Fruit fly (Drosophila melanogaster) whole organism, embryonic: Measurements from ENCODE around the gene nesd.

ENCODE experiments used
- ATbp ChIP-seq: fragments of 200-800 bp; sonication (Bioruptor generic); optimal IDR thresholded peaks from 2 replicates; lab custom pipeline; 2017; ENCODE audit warnings: missing biosample characterization, mild to moderate bottlenecking, missing genetic modification characterization, missing genetic modification reagents
- Ada2b ChIP-seq: fragments of 200-800 bp; sonication (Bioruptor generic); IDR thresholded peaks from 2 replicates; pipeline ENCODE4 v1.3.6; 2022; ENCODE audit warnings: missing biosample characterization, missing genetic modification characterization
- CG11247 ChIP-seq: fragments of 200-800 bp; sonication (Bioruptor generic); IDR thresholded peaks from 2 replicates; pipeline ENCODE4 v1.3.6; 2022; ENCODE audit warnings: missing biosample characterization, missing genetic modification characterization
- CG11695 ChIP-seq: fragments of 200-800 bp; sonication (Bioruptor generic); IDR thresholded peaks from 3 replicates; pipeline ENCODE4 v1.3.6; 2022; ENCODE audit warnings: missing biosample characterization, missing genetic modification characterization
- CG13123 ChIP-seq: fragments of 200-800 bp; sonication (Bioruptor generic); optimal IDR thresholded peaks from 2 replicates; lab custom pipeline; 2016; ENCODE audit warnings: missing biosample characterization, missing genetic modification characterization
- CG14050 ChIP-seq: fragments of 200-800 bp; sonication (Bioruptor generic); IDR thresholded peaks from 3 replicates; pipeline ENCODE4 v1.3.6; 2022; ENCODE audit warnings: missing biosample characterization, missing genetic modification characterization
- CG14860 ChIP-seq: fragments of 200-800 bp; sonication (Bioruptor generic); IDR thresholded peaks from 3 replicates; pipeline ENCODE4 v1.3.6; 2022; ENCODE audit warnings: missing biosample characterization, missing genetic modification characterization; ENCODE audit not compliant: partially characterized antibody
- CG15269 ChIP-seq: fragments of 200-800 bp; sonication (Bioruptor generic); optimal IDR thresholded peaks from 2 replicates; lab custom pipeline; 2018; ENCODE audit warnings: missing biosample characterization, mild to moderate bottlenecking, missing genetic modification characterization, moderate library complexity
- CG17186 ChIP-seq: fragments of 200-800 bp; sonication (Bioruptor generic); optimal IDR thresholded peaks from 3 replicates; lab custom pipeline; 2017; ENCODE audit warnings: missing biosample characterization, missing genetic modification reagents, missing genetic modification characterization
- CG17328 ChIP-seq: fragments of 200-800 bp; sonication (Bioruptor generic); IDR thresholded peaks from 2 replicates; pipeline ENCODE4 v1.3.6; 2022; ENCODE audit warnings: missing biosample characterization, missing genetic modification characterization
- CG6813 ChIP-seq: fragments of 200-800 bp; sonication (Bioruptor generic); optimal IDR thresholded peaks from 2 replicates; lab custom pipeline; 2017; ENCODE audit warnings: missing biosample characterization, missing genetic modification characterization, mild to moderate bottlenecking, moderate library complexity, missing genetic modification reagents
- CG7839 ChIP-seq: fragments of 200-800 bp; sonication (Bioruptor generic); optimal IDR thresholded peaks from 3 replicates; lab custom pipeline; 2018; ENCODE audit warnings: missing biosample characterization, mild to moderate bottlenecking, missing genetic modification characterization, moderate library complexity
- CG8290 ChIP-seq, 3 experiments: fragments of 200-800 bp; sonication (Bioruptor generic); optimal IDR thresholded peaks; 2 replicates each; lab custom pipeline; 2016 to 2019; ENCODE audit warnings: missing biosample characterization in 3 of 3, missing genetic modification characterization in 3 of 3, mild to moderate bottlenecking in 2 of 3, moderate library complexity in 1 of 3
- CrebB ChIP-seq: fragments of 200-800 bp; sonication (Bioruptor generic); optimal IDR thresholded peaks from 3 replicates; lab custom pipeline; 2018; ENCODE audit warnings: missing biosample characterization, mild to moderate bottlenecking, missing genetic modification characterization
- D19B ChIP-seq: fragments of 200-800 bp; sonication (Bioruptor generic); optimal IDR thresholded peaks from 2 replicates; lab custom pipeline; 2017; ENCODE audit warnings: missing biosample characterization, mild to moderate bottlenecking, missing genetic modification characterization
- H15 ChIP-seq: fragments of 200-800 bp; sonication (Bioruptor generic); IDR thresholded peaks from 3 replicates; pipeline ENCODE4 v1.3.6; 2022; ENCODE audit warnings: missing biosample characterization, missing genetic modification characterization
- Hey ChIP-seq: fragments of 200-800 bp; sonication (Bioruptor generic); optimal IDR thresholded peaks from 3 replicates; lab custom pipeline; 2018; ENCODE audit warnings: missing biosample characterization, mild to moderate bottlenecking, missing genetic modification characterization
- Hmx ChIP-seq: fragments of 200-800 bp; sonication (Bioruptor generic); optimal IDR thresholded peaks from 2 replicates; lab custom pipeline; 2016; ENCODE audit warnings: missing biosample characterization, missing genetic modification characterization
- Hsf ChIP-seq: fragments of 200-800 bp; sonication (Bioruptor generic); optimal IDR thresholded peaks from 3 replicates; lab custom pipeline; 2016; ENCODE audit warnings: missing biosample characterization, missing genetic modification characterization
- Max ChIP-seq: fragments of 200-800 bp; sonication (Bioruptor generic); optimal IDR thresholded peaks from 2 replicates; lab custom pipeline; 2016; ENCODE audit warnings: missing biosample characterization, mild to moderate bottlenecking, missing genetic modification characterization
- NFAT ChIP-seq: fragments of 200-800 bp; sonication (Bioruptor generic); IDR thresholded peaks from 2 replicates; pipeline ENCODE4 v1.3.6; 2022; ENCODE audit warnings: missing biosample characterization, missing genetic modification characterization
- NfI ChIP-seq: fragments of 200-800 bp; sonication (Bioruptor generic); optimal IDR thresholded peaks from 3 replicates; lab custom pipeline; 2018; ENCODE audit warnings: missing biosample characterization, mild to moderate bottlenecking, missing genetic modification characterization, moderate library complexity
- Oaz ChIP-seq: fragments of 200-800 bp; sonication (Bioruptor generic); IDR thresholded peaks from 2 replicates; pipeline ENCODE4 v1.3.6; 2022; ENCODE audit warnings: missing biosample characterization, missing genetic modification characterization
- Optix ChIP-seq: fragments of 200-800 bp; sonication (Bioruptor generic); IDR thresholded peaks from 3 replicates; pipeline ENCODE4 v1.3.6; 2022; ENCODE audit warnings: missing biosample characterization, missing genetic modification characterization
- Poxn ChIP-seq: fragments of 200-800 bp; sonication (Bioruptor generic); IDR thresholded peaks from 2 replicates; pipeline ENCODE4 v1.3.6; 2022; ENCODE audit warnings: missing biosample characterization, missing genetic modification characterization
- Ptx1 ChIP-seq: fragments of 200-800 bp; sonication (Bioruptor generic); IDR thresholded peaks from 2 replicates; pipeline ENCODE4 v1.3.6; 2022; ENCODE audit warnings: missing biosample characterization, missing genetic modification characterization
- Stat92E ChIP-seq, 3 experiments: fragments of >200 bp in 2 of 3; fragments of 200-800 bp in 1 of 3; sonication (Bioruptor generic) in 1 of 3; optimal IDR thresholded peaks; 2 replicates each; lab custom pipeline; 2017 to 2019; ENCODE audit warnings: missing biosample characterization in 3 of 3, missing genetic modification characterization in 3 of 3, mild to moderate bottlenecking in 1 of 3, moderate library complexity in 1 of 3
- ato ChIP-seq: fragments of 200-800 bp; sonication (Bioruptor generic); IDR thresholded peaks from 2 replicates; pipeline ENCODE4 v1.3.6; 2022; ENCODE audit warnings: missing biosample characterization, missing genetic modification characterization; ENCODE audit not compliant: partially characterized antibody
- cad ChIP-seq: fragments of >200 bp; optimal IDR thresholded peaks from 2 replicates; lab custom pipeline; 2017; ENCODE audit warnings: missing biosample characterization, missing genetic modification characterization
- caup ChIP-seq: fragments of 200-800 bp; sonication (Bioruptor generic); optimal IDR thresholded peaks from 3 replicates; lab custom pipeline; 2017; ENCODE audit warnings: missing biosample characterization, mild to moderate bottlenecking, missing genetic modification characterization, moderate library complexity; ENCODE audit not compliant: severe bottlenecking
- chn ChIP-seq: fragments of 200-800 bp; sonication (Bioruptor generic); optimal IDR thresholded peaks from 2 replicates; lab custom pipeline; 2016; ENCODE audit warnings: missing biosample characterization, missing genetic modification characterization
- cwo ChIP-seq: fragments of 200-800 bp; sonication (Bioruptor generic); optimal IDR thresholded peaks from 3 replicates; lab custom pipeline; 2017; ENCODE audit warnings: missing biosample characterization, missing genetic modification characterization, mild to moderate bottlenecking, moderate library complexity, missing genetic modification reagents
- dmrt11E ChIP-seq: fragments of 200-800 bp; sonication (Bioruptor generic); optimal IDR thresholded peaks from 3 replicates; lab custom pipeline; 2018; ENCODE audit warnings: missing biosample characterization, mild to moderate bottlenecking, missing genetic modification characterization, moderate library complexity
- exex ChIP-seq: fragments of 200-800 bp; sonication (Bioruptor generic); optimal IDR thresholded peaks from 4 replicates; lab custom pipeline; 2018; ENCODE audit warnings: missing biosample characterization, mild to moderate bottlenecking, missing genetic modification characterization, moderate library complexity
- eyg ChIP-seq: fragments of 200-800 bp; sonication (Bioruptor generic); optimal IDR thresholded peaks from 3 replicates; lab custom pipeline; 2016; ENCODE audit warnings: missing biosample characterization, missing genetic modification characterization
- fd64A ChIP-seq: fragments of 200-800 bp; sonication (Bioruptor generic); optimal IDR thresholded peaks from 3 replicates; lab custom pipeline; 2018; ENCODE audit warnings: missing biosample characterization, mild to moderate bottlenecking, missing genetic modification characterization
- fru ChIP-seq: fragments of >200 bp; optimal IDR thresholded peaks from 2 replicates; lab custom pipeline; 2017
- ftz-f1 ChIP-seq: fragments of 200-800 bp; sonication (Bioruptor generic); optimal IDR thresholded peaks from 2 replicates; lab custom pipeline; 2016; ENCODE audit warnings: missing biosample characterization, missing genetic modification characterization
- gro ChIP-seq: fragments of 200-800 bp; sonication (Bioruptor generic); optimal IDR thresholded peaks from 2 replicates; lab custom pipeline; 2016; ENCODE audit warnings: missing biosample characterization, missing genetic modification characterization
- gt ChIP-seq: fragments of 200-800 bp; sonication (Bioruptor generic); IDR thresholded peaks from 2 replicates; pipeline ENCODE4 v1.3.6; 2022; ENCODE audit warnings: missing biosample characterization, missing genetic modification characterization
- ind ChIP-seq: fragments of 200-800 bp; sonication (Bioruptor generic); optimal IDR thresholded peaks from 3 replicates; lab custom pipeline; 2016; ENCODE audit warnings: missing biosample characterization, missing genetic modification characterization
- lmd ChIP-seq: fragments of 200-800 bp; sonication (Bioruptor generic); IDR thresholded peaks from 2 replicates; pipeline ENCODE4 v1.3.6; 2022; ENCODE audit warnings: missing biosample characterization, missing genetic modification characterization
- odd ChIP-seq: fragments of 200-800 bp; sonication (Bioruptor generic); optimal IDR thresholded peaks from 2 replicates; lab custom pipeline; 2017; ENCODE audit warnings: missing biosample characterization, mild to moderate bottlenecking, missing genetic modification characterization
- peb ChIP-seq: fragments of 200-800 bp; sonication (Bioruptor generic); IDR thresholded peaks from 2 replicates; pipeline ENCODE4 v1.3.6; 2022; ENCODE audit warnings: missing biosample characterization, missing genetic modification characterization
- prd ChIP-seq, 3 experiments: fragments of >200 bp in 2 of 3; fragments of 200-800 bp in 1 of 3; sonication (Bioruptor generic) in 1 of 3; optimal IDR thresholded peaks in 2 of 3; IDR thresholded peaks in 1 of 3; 2 replicates in 2 of 3; 3 replicates in 1 of 3; pipeline versions ENCODE4 v1.3.6 to Lab custom; 2017 to 2022; ENCODE audit warnings: missing biosample characterization in 1 of 3, missing genetic modification characterization in 1 of 3
- ro ChIP-seq: fragments of 200-800 bp; sonication (Bioruptor generic); IDR thresholded peaks from 2 replicates; pipeline ENCODE4 v1.3.6; 2022; ENCODE audit warnings: missing biosample characterization, missing genetic modification characterization
- sc ChIP-seq, 3 experiments: fragments of >200 bp in 2 of 3; fragments of 200-800 bp in 1 of 3; sonication (Bioruptor generic) in 1 of 3; optimal IDR thresholded peaks; 2 replicates in 2 of 3; 3 replicates in 1 of 3; lab custom pipeline; 2017; ENCODE audit warnings: mild to moderate bottlenecking in 1 of 3, missing biosample characterization in 1 of 3, missing genetic modification characterization in 1 of 3, missing genetic modification reagents in 1 of 3
- sr ChIP-seq: fragments of 200-800 bp; sonication (Bioruptor generic); IDR thresholded peaks from 3 replicates; pipeline ENCODE4 v1.3.6; 2022; ENCODE audit warnings: missing biosample characterization, missing genetic modification characterization
- yki ChIP-seq: fragments of >200 bp; optimal IDR thresholded peaks from 3 replicates; lab custom pipeline; 2018

The nesd gene

DNA sequence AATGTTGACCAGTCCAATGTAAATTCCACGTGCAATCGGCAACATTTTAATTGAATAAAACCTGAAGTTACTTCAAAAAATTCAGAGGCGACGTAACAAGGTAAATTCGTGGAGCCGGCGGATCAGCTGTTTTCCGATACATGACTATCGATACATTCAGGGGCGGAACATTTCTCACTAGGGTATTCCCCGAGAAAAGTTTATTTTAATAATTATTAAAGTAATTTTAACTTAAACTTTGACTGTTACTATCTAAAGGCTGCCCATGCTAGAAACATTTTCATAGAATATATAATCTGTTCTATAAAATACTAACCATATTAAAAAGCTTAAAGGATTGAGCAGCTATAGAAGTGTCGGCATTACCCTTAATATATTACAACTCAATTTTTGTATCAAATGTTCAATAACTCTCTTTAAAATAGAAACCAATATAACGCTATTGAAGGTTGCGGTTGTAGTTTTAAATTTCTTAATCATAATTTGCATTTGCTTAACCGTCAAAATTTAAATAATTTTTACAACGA, 3.4 kb downstream of the nesd start, which contains the start of the genes mRpS18B and Kua (continued):
- TF ChIP-seq cad (GFP tag; lab: Kevin White, UChicago) (no peak), peb (GFP tag; lab: Robert Waterston, UW) (0 out of 2 replicates have a peak, but pooled peaks have one; percentile 19), Optix (GFP tag; lab: Robert Waterston, UW) (no peak), gro (no peak), eyg (GFP tag; lab: Kevin White, UChicago) (no peak), CG11695 (GFP tag; lab: Robert Waterston, UW) (0 out of 3 replicates have a peak, but pooled peaks have one; percentile 11), ro (GFP tag; lab: Robert Waterston, UW) (no peak), exex (no peak), yki (lab: Kevin White, UChicago) (no peak), Ptx1 (peak; percentile 74), prd (optimal IDR thresholded peaks at IDR 0.05; lab: Kevin White, UChicago) (no peak), prd (GFP tag; IDR thresholded peaks at IDR 0.05; lab: Robert Waterston, UW) (peak; percentile 72), Oaz (GFP tag; lab: Robert Waterston, UW) (no peak), NFAT (GFP tag; lab: Robert Waterston, UW) (peak; percentile 52), CG14050 (GFP tag; lab: Robert Waterston, UW) (no peak), lmd (peak; percentile 58), CG15269 (tag; lab: Kevin White, UChicago) (peak; percentile 64), NfI (peak; percentile 62), CG13123 (GFP tag; lab: Kevin White, UChicago) (no peak), CG17328 (GFP tag; lab: Robert Waterston, UW) (no peak), fd64A (GFP tag; lab: Kevin White, UChicago) (no peak), CG7839 (tag; lab: Kevin White, UChicago) (peak; percentile 69), cwo (GFP tag; lab: Kevin White, UChicago) (no peak), caup (peak; percentile 28), dmrt11E (tag; lab: Kevin White, UChicago) (peak; percentile 58), Ada2b (GFP tag; lab: Robert Waterston, UW) (peak; percentile 60), Hsf (peak; percentile 53), CG17186 (GFP tag; lab: Kevin White, UChicago) (no peak), chn (GFP tag; lab: Kevin White, UChicago) (no peak), H15 (GFP tag; lab: Robert Waterston, UW) (peak; percentile 52; the same call in 1 of the 3 replicates), odd (GFP tag; lab: Kevin White, UChicago) (no peak), Stat92E (GFP tag; optimal IDR thresholded peaks at IDR 0.05; lab: Kevin White, UChicago) (no peak), Hmx (GFP tag; lab: Kevin White, UChicago) (no peak), ind (GFP tag; lab: Kevin White, UChicago) (peak; percentile 53), gt (GFP tag; lab: Robert Waterston, UW) (no peak), D19B (GFP tag; lab: Kevin White, UChicago) (no peak), ATbp (GFP tag; lab: Kevin White, UChicago) (no peak), fru (lab: Kevin White, UChicago) (no peak), CG8290 (GFP tag; optimal IDR thresholded peaks at IDR 0.05; lab: Kevin White, UChicago) (no peak), CG8290 (tag; optimal IDR thresholded peaks at IDR 0.05; lab: Kevin White, UChicago) (peak; percentile 7 to 26), CrebB (tag; lab: Kevin White, UChicago) (no peak), ftz-f1 (GFP tag; lab: Kevin White, UChicago) (no peak), ato (peak; percentile 34), Poxn (no peak), CG14860 (peak; percentile 50; the same call in 2 of the 3 replicates), Max (GFP tag; lab: Kevin White, UChicago) (no peak), sc (optimal IDR thresholded peaks at IDR 0.05; lab: Kevin White, UChicago) (no peak), sc (GFP tag; optimal IDR thresholded peaks at IDR 0.05; lab: Kevin White, UChicago) (no peak), CG6813 (GFP tag; lab: Kevin White, UChicago) (peak; percentile 25), Hey (tag; lab: Kevin White, UChicago) (no peak), CG11247 (GFP tag; lab: Robert Waterston, UW) (peak; percentile 39; the same call in 1 of the 2 replicates), sr (GFP tag; lab: Robert Waterston, UW) (no peak)
